Worm (Caenorhabditis elegans): ENCODE data around the gene M176.4.

DNA sequence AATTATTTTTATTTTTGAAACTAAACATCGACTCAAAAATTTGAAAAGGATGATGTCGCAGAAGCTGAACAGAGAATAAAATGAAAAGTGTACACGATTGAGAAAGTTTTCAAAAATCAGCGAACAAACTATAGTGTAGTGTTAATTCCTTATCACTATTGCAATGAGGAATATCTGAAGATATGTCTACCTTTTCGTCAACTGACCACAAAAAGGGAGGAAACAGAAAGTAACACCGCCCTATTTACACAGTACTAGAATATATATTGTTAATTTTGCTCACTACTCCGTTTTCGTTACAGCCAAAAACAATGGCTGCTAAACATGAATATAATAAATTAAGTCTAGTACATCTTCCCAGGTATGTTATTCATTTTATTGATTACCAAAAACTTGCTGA, 29.8 kb downstream of the M176.4 start, which contains the start of gene chil-18:
- TF ChIP-seq pes-1 (GFP tag; IDR thresholded peaks at IDR 0.05) (no peak), sea-1 (GFP tag; conservative IDR thresholded peaks at IDR 0.05) (no peak), tra-4 (tag; optimal IDR thresholded peaks at IDR 0.05) (no peak), tbx-11 (GFP tag; IDR thresholded peaks at IDR 0.05) (no peak), ceh-36 (tag; optimal IDR thresholded peaks at IDR 0.05) (no peak), ets-7 (tag; optimal IDR thresholded peaks at IDR 0.05) (no peak), scrt-1 (GFP tag; IDR thresholded peaks at IDR 0.05) (no peak), ama-1 (optimal IDR thresholded peaks at IDR 0.05) (no peak)

Data from whole organism, early embryonic.